Worm (Caenorhabditis elegans) whole organism, mixed stage, embryonic: ENCODE data around the gene ttr-28.

ENCODE experiments used
- elt-1 ChIP-seq: sonication (generic microtip); optimal IDR thresholded peaks from 2 replicates; lab custom pipeline; 2017; ENCODE audit warnings: missing genetic modification characterization, mild to moderate bottlenecking, missing compliant biosample characterization, antibody characterized with exemption, moderate library complexity, borderline replicate concordance; ENCODE audit not compliant: insufficient read depth
- lin-13 ChIP-seq: fragments of 150-350 bp; optimal IDR thresholded peaks from 2 replicates; lab custom pipeline; 2014; ENCODE audit warnings: missing biosample characterization, missing genetic modification characterization
- lin-32 ChIP-seq: fragments of 200-800 bp; sonication (Bioruptor generic); optimal IDR thresholded peaks from 2 replicates; lab custom pipeline; 2018; ENCODE audit warnings: mild to moderate bottlenecking, missing genetic modification characterization, missing compliant biosample characterization
- mab-5 ChIP-seq: fragments of 150-350 bp; optimal IDR thresholded peaks from 2 replicates; lab custom pipeline; 2014; ENCODE audit warnings: missing biosample characterization, missing genetic modification characterization
- mep-1 ChIP-seq: fragments of 150-350 bp; optimal IDR thresholded peaks from 2 replicates; lab custom pipeline; 2017; ENCODE audit warnings: missing biosample characterization, missing genetic modification reagents, missing genetic modification characterization, inconsistent platforms
- nhr-12 ChIP-seq: fragments of 150-350 bp; optimal IDR thresholded peaks from 2 replicates; lab custom pipeline; 2014; ENCODE audit warnings: missing biosample characterization, missing genetic modification characterization
- nhr-237 ChIP-seq: fragments of 150-350 bp; optimal IDR thresholded peaks from 2 replicates; lab custom pipeline; 2014; ENCODE audit warnings: missing biosample characterization, missing genetic modification characterization
- pha-4 ChIP-seq: fragments of 150-350 bp; optimal IDR thresholded peaks from 2 replicates; lab custom pipeline; 2018; ENCODE audit warnings: missing biosample characterization, missing genetic modification reagents, missing genetic modification characterization
- unc-39 ChIP-seq: fragments of 150-350 bp; optimal IDR thresholded peaks from 2 replicates; lab custom pipeline; 2014; ENCODE audit warnings: missing biosample characterization, missing genetic modification characterization

DNA sequence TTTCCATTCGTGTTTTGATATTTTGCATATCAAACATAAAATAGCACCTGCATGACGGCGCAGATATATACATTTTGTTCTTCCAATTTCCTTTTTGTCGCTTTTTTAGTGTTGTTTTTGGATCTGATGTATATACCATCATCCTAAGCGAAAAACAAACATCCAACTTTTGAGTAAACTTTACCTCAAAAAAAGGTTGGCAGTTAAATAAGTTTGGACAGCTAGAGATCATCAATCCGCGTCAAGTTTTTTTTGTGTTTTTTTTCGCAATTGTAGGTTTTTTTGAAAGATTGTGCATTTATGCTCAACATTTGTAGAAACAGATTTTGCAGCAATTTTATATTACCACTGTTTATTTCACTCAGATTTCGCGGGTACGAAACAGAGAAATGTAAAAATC, 33.2 kb downstream of the ttr-28 start, which contains the start of gene bus-19:
- TF ChIP-seq mep-1 (tag; lab: Kevin White, UChicago), result no peak
- no peak for TF ChIP-seq unc-39 (tag; lab: Kevin White, UChicago)
- TF ChIP-seq nhr-237 (tag; lab: Kevin White, UChicago), result no peak
- TF ChIP-seq elt-1, result no peak
- TF ChIP-seq nhr-12 (tag; lab: Kevin White, UChicago), result no peak
- no peak for TF ChIP-seq mab-5 (tag; lab: Kevin White, UChicago)
- no peak for TF ChIP-seq lin-13 (tag; lab: Kevin White, UChicago)
- TF ChIP-seq lin-32 (GFP tag; lab: Kevin White, UChicago), result no peak
- no peak for TF ChIP-seq pha-4 (tag; lab: Kevin White, UChicago)
